Worm (Caenorhabditis elegans): Measurements from ENCODE around the gene lron-2.

Gene lron-2

ce11 chrV:9287460-9287859 lies at the start of gene lron-2:
lron-2 (minus strand) TSS chrV:9287560.
- TF ChIP-seq fkh-2 (tag; optimal IDR thresholded peaks at IDR 0.05) (no peak), ztf-11 (tag; optimal IDR thresholded peaks at IDR 0.05) (no peak), unc-39 (tag; optimal IDR thresholded peaks at IDR 0.05) (no peak), tbx-2 (tag; optimal IDR thresholded peaks at IDR 0.05) (no peak), nhr-23 (tag; optimal IDR thresholded peaks at IDR 0.05) (no peak), elt-3 (tag; optimal IDR thresholded peaks at IDR 0.05) (no peak), ceh-9 (tag; optimal IDR thresholded peaks at IDR 0.05) (no peak), snpc-4 (tag; optimal IDR thresholded peaks at IDR 0.05) (no peak), egl-5 (tag; optimal IDR thresholded peaks at IDR 0.05) (no peak), ZK546.5 (tag; optimal IDR thresholded peaks at IDR 0.05) (no peak), egl-27 (tag; optimal IDR thresholded peaks at IDR 0.05) (no peak)

- TF ChIP-seq ztf-4 (tag; optimal IDR thresholded peaks at IDR 0.05) = no peak
- no peak for TF ChIP-seq ceh-16 (tag; optimal IDR thresholded peaks at IDR 0.05)
- TF ChIP-seq ceh-82 (tag; optimal IDR thresholded peaks at IDR 0.05) = no peak
- no peak for TF ChIP-seq ZK546.5 (tag; optimal IDR thresholded peaks at IDR 0.05)
- no peak for TF ChIP-seq nhr-11 (tag; optimal IDR thresholded peaks at IDR 0.05)
- TF ChIP-seq ceh-28 (tag; optimal IDR thresholded peaks at IDR 0.05) = no peak
- TF ChIP-seq pha-4 (tag; optimal IDR thresholded peaks at IDR 0.05) = no peak
- no peak for TF ChIP-seq nhr-67 (tag; optimal IDR thresholded peaks at IDR 0.05)
- no peak for TF ChIP-seq R02D3.7 (tag; optimal IDR thresholded peaks at IDR 0.05)
- no peak for TF ChIP-seq mml-1 (tag; optimal IDR thresholded peaks at IDR 0.05)
- no peak for TF ChIP-seq skn-1 (tag; optimal IDR thresholded peaks at IDR 0.05)
- no peak for TF ChIP-seq eor-1 (tag; optimal IDR thresholded peaks at IDR 0.05)
- no peak for TF ChIP-seq nhr-43 (tag; optimal IDR thresholded peaks at IDR 0.05; ENCODE audit: poor library complexity, severe bottlenecking)
- no peak for TF ChIP-seq nhr-25 (tag; optimal IDR thresholded peaks at IDR 0.05)
- no peak for TF ChIP-seq lin-39 (tag; optimal IDR thresholded peaks at IDR 0.05)
These were observed 49.1 kb upstream of the lron-2 start, which contains the start of gene coq-6 for ce11 chrV:9336462-9336861. coq-6 (plus strand) TSS chrV:9336762.

- TF ChIP-seq nhr-23 (tag; optimal IDR thresholded peaks at IDR 0.05) (no peak), pha-4 (tag; optimal IDR thresholded peaks at IDR 0.05) (peak; percentile 25)
These were observed 46.9 kb upstream of the lron-2 start, which contains the start of gene ucp-4 for ce11 chrV:9334216-9334615. ucp-4 (plus strand) TSS chrV:9334298.

ce11 chrV:9333316-9334048 lies 46.1 kb upstream of the lron-2 start, which contains the start of gene acl-14:
acl-14 (minus strand) TSS chrV:9333631.
- no peak for TF ChIP-seq pqm-1 (tag; optimal IDR thresholded peaks at IDR 0.05)
- TF ChIP-seq nhr-43 (tag; optimal IDR thresholded peaks at IDR 0.05; ENCODE audit: poor library complexity, severe bottlenecking) = peak; percentile 26
- no peak for TF ChIP-seq nhr-11 (tag; optimal IDR thresholded peaks at IDR 0.05)
- TF ChIP-seq elt-2 (tag; optimal IDR thresholded peaks at IDR 0.05) = peak; percentile 20

- TF ChIP-seq pqm-1 (tag; optimal IDR thresholded peaks at IDR 0.05) = no peak
- TF ChIP-seq nfya-1 (tag; optimal IDR thresholded peaks at IDR 0.05; ENCODE audit: insufficient read depth) = peak; percentile 3
- no peak for TF ChIP-seq egl-27 (tag; optimal IDR thresholded peaks at IDR 0.05)
- no peak for TF ChIP-seq ceh-28 (tag; optimal IDR thresholded peaks at IDR 0.05)
- no peak for TF ChIP-seq fkh-10 (GFP tag; optimal IDR thresholded peaks at IDR 0.05)
- peak; percentile 70 for TF ChIP-seq pha-4 (tag; optimal IDR thresholded peaks at IDR 0.05)
- TF ChIP-seq nhr-25 (tag; optimal IDR thresholded peaks at IDR 0.05) = no peak
- TF ChIP-seq nhr-43 (tag; optimal IDR thresholded peaks at IDR 0.05; ENCODE audit: poor library complexity, severe bottlenecking) = no peak
These were observed 45.4 kb upstream of the lron-2 start for ce11 chrV:9332611-9333315.

Data from whole organism, L3 larva.